Fruit fly (Drosophila melanogaster) whole organism, prepupa: ENCODE results near the gene tobi.

Experiments used
- Blimp-1 ChIP-seq: fragments of 200-800 bp; sonication (Bioruptor generic); optimal IDR thresholded peaks from 3 replicates; lab custom pipeline; 2017; ENCODE audit warnings: missing biosample characterization, missing genetic modification characterization, mild to moderate bottlenecking, moderate library complexity, missing genetic modification reagents
- CG11902 ChIP-seq: fragments of 200-800 bp; sonication (Bioruptor generic); optimal IDR thresholded peaks from 3 replicates; lab custom pipeline; 2016; ENCODE audit warnings: missing biosample characterization, missing genetic modification characterization
- CG6163 ChIP-seq: fragments of 200-800 bp; sonication (Bioruptor generic); IDR thresholded peaks from 3 replicates; pipeline ENCODE4 v1.3.6; 2022; ENCODE audit warnings: missing biosample characterization, missing genetic modification characterization
- CG6854 ChIP-seq: fragments of 200-800 bp; sonication (Bioruptor generic); optimal IDR thresholded peaks from 2 replicates; lab custom pipeline; 2017; ENCODE audit warnings: missing biosample characterization, mild to moderate bottlenecking, missing genetic modification characterization
- Eip75B ChIP-seq: fragments of 200-800 bp; sonication (Bioruptor generic); optimal IDR thresholded peaks from 3 replicates; lab custom pipeline; 2016; ENCODE audit warnings: missing biosample characterization, missing genetic modification characterization
- Lpt ChIP-seq: fragments of 200-800 bp; sonication (Bioruptor generic); optimal IDR thresholded peaks from 3 replicates; lab custom pipeline; 2016; ENCODE audit warnings: missing biosample characterization, missing genetic modification characterization
- Sox102F ChIP-seq: fragments of 200-800 bp; sonication (Bioruptor generic); optimal IDR thresholded peaks from 2 replicates; lab custom pipeline; 2016; ENCODE audit warnings: missing biosample characterization, mild to moderate bottlenecking, missing genetic modification characterization
- Sox15 ChIP-seq: fragments of 200-800 bp; sonication (Bioruptor generic); optimal IDR thresholded peaks from 3 replicates; lab custom pipeline; 2016; ENCODE audit warnings: missing biosample characterization, missing genetic modification characterization
- dac ChIP-seq: fragments of 200-800 bp; sonication (Bioruptor generic); optimal IDR thresholded peaks from 2 replicates; lab custom pipeline; 2017; ENCODE audit warnings: missing biosample characterization, mild to moderate bottlenecking, missing genetic modification characterization
- fkh ChIP-seq: fragments of 200-800 bp; sonication (Bioruptor generic); optimal IDR thresholded peaks from 3 replicates; lab custom pipeline; 2017; ENCODE audit warnings: missing biosample characterization, mild to moderate bottlenecking, missing genetic modification characterization, moderate library complexity
- pdm3 ChIP-seq: fragments of 200-800 bp; sonication (Bioruptor generic); optimal IDR thresholded peaks from 3 replicates; lab custom pipeline; 2016; ENCODE audit warnings: missing biosample characterization, missing genetic modification characterization
- spab ChIP-seq: fragments of 200-800 bp; sonication (Bioruptor generic); optimal IDR thresholded peaks from 2 replicates; lab custom pipeline; 2017; ENCODE audit warnings: missing biosample characterization, mild to moderate bottlenecking, missing genetic modification characterization, missing genetic modification reagents

dm6 chr3R:25331103-25331502, 15.6 kb downstream of the tobi start, which contains the start of gene CHKov2:
- TF ChIP-seq Sox102F (no peak), CG6854 (GFP tag; lab: Kevin White, UChicago) (no peak), Lpt (no peak), CG6163 (GFP tag; lab: Robert Waterston, UW) (no peak), fkh (GFP tag; lab: Kevin White, UChicago) (no peak), pdm3 (no peak), spab (GFP tag; lab: Kevin White, UChicago) (no peak), Blimp-1 (no peak), Eip75B (GFP tag; lab: Kevin White, UChicago) (no peak), dac (no peak), Sox15 (no peak), CG11902 (GFP tag; lab: Kevin White, UChicago) (no peak)
